Fruit fly (Drosophila melanogaster): ENCODE measurements around the gene P5cr.

- TF ChIP-seq CTCF (optimal IDR thresholded peaks at IDR 0.05): no peak
- no peak for TF ChIP-seq CG8478 (optimal IDR thresholded peaks at IDR 0.05)
Observed at dm6 chr3R:18997388-18998287, 31.1 kb upstream of the P5cr start.
